Worm (Caenorhabditis elegans): Measurements from ENCODE around the gene Y53F4B.7.

ce11 chrII:14966420-14966819, 26.3 kb upstream of the Y53F4B.7 start:
- TF ChIP-seq dao-5 (tag; optimal IDR thresholded peaks at IDR 0.05) = no peak
- no peak for TF ChIP-seq W03F9.2 (tag; optimal IDR thresholded peaks at IDR 0.05)
- no peak for TF ChIP-seq him-1 (tag; optimal IDR thresholded peaks at IDR 0.05)

All from whole organism, L4/young adult.